Worm (Caenorhabditis elegans): ENCODE data around the gene R09A8.2.

The R09A8.2 gene

ce11 chrX:12671638-12672290 is 52.5 kb downstream of the R09A8.2 start (continued):
- no peak for TF ChIP-seq nhr-12 (tag; optimal IDR thresholded peaks at IDR 0.05)
- no peak for TF ChIP-seq nhr-237 (tag; optimal IDR thresholded peaks at IDR 0.05)
- no peak for TF ChIP-seq jun-1 (tag; optimal IDR thresholded peaks at IDR 0.05)
- no peak for TF ChIP-seq snpc-4 (tag; optimal IDR thresholded peaks at IDR 0.05)
- TF ChIP-seq nhr-20 (tag; optimal IDR thresholded peaks at IDR 0.05), result peak; percentile 46
- no peak for TF ChIP-seq unc-62 (GFP tag; optimal IDR thresholded peaks at IDR 0.05)
- no peak for TF ChIP-seq nhr-47 (tag; optimal IDR thresholded peaks at IDR 0.05)
- TF ChIP-seq nhr-90 (tag; optimal IDR thresholded peaks at IDR 0.05; ENCODE audit: poor library complexity), result peak; percentile 14
- TF ChIP-seq unc-98 (GFP tag; IDR thresholded peaks at IDR 0.05), result no peak
- TF ChIP-seq elt-2 (tag; optimal IDR thresholded peaks at IDR 0.05), result peak; percentile 2
- no peak for TF ChIP-seq sptf-1 (tag; optimal IDR thresholded peaks at IDR 0.05)
- no peak for TF ChIP-seq isw-1 (GFP tag; IDR thresholded peaks at IDR 0.05)
- TF ChIP-seq skn-1 (tag; optimal IDR thresholded peaks at IDR 0.05), result no peak
- TF ChIP-seq mep-1 (tag; optimal IDR thresholded peaks at IDR 0.05), result peak; percentile 34
- no peak for TF ChIP-seq hlh-17 (GFP tag; optimal IDR thresholded peaks at IDR 0.05; ENCODE audit: borderline replicate concordance)
- TF ChIP-seq lin-14 (GFP tag; optimal IDR thresholded peaks at IDR 0.05), result peak; percentile 59
- no peak for TF ChIP-seq swsn-7 (tag; optimal IDR thresholded peaks at IDR 0.05)
- no peak for TF ChIP-seq ces-1 (GFP tag; optimal IDR thresholded peaks at IDR 0.05)
- TF ChIP-seq egl-27 (tag; optimal IDR thresholded peaks at IDR 0.05), result no peak
- TF ChIP-seq sup-37 (GFP tag; optimal IDR thresholded peaks at IDR 0.05), result no peak
- peak; percentile 96 for TF ChIP-seq nhr-85 (tag)
- no peak for TF ChIP-seq hlh-4 (tag; optimal IDR thresholded peaks at IDR 0.05)
- no peak for TF ChIP-seq F16B12.6 (tag; optimal IDR thresholded peaks at IDR 0.05)
- no peak for TF ChIP-seq lin-13 (GFP tag; optimal IDR thresholded peaks at IDR 0.05)
- no peak for TF ChIP-seq ztf-11 (tag; optimal IDR thresholded peaks at IDR 0.05)
- no peak for TF ChIP-seq ceh-88 (GFP tag; IDR thresholded peaks at IDR 0.05)
- no peak for TF ChIP-seq pax-3 (tag; optimal IDR thresholded peaks at IDR 0.05)
- no peak for TF ChIP-seq alr-1 (tag; optimal IDR thresholded peaks at IDR 0.05; ENCODE audit: borderline replicate concordance)
- peak; percentile 18 for TF ChIP-seq tlp-1 (tag; optimal IDR thresholded peaks at IDR 0.05)
- TF ChIP-seq aly-2 (tag; optimal IDR thresholded peaks at IDR 0.05), result no peak
- TF ChIP-seq dpl-1 (GFP tag; optimal IDR thresholded peaks at IDR 0.05), result no peak
